Worm (Caenorhabditis elegans) whole organism, L4 larva: ENCODE measurements around the gene comt-1.

Experiments
- ama-1 ChIP-seq: fragments of 150-350 bp; optimal IDR thresholded peaks from 2 replicates; lab custom pipeline; 2014; ENCODE audit warnings: inconsistent platforms, mixed read lengths
- ceh-82 ChIP-seq: sonication (generic microtip); optimal IDR thresholded peaks from 2 replicates; lab custom pipeline; 2017; ENCODE audit warnings: missing biosample characterization, missing genetic modification characterization
- hlh-30 ChIP-seq: sonication (generic microtip); optimal IDR thresholded peaks from 2 replicates; lab custom pipeline; 2017; ENCODE audit warnings: antibody characterized with exemption, mild to moderate bottlenecking, missing genetic modification characterization, missing compliant biosample characterization; ENCODE audit not compliant: insufficient read depth
- mdt-29 ChIP-seq: fragments of 200-800 bp; sonication (Bioruptor generic); IDR thresholded peaks from 2 replicates; pipeline ENCODE4 v1.3.6; 2022; ENCODE audit warnings: missing genetic modification reagents, missing genetic modification characterization, missing compliant biosample characterization
- nhr-10 ChIP-seq: fragments of 150-350 bp; optimal IDR thresholded peaks from 2 replicates; lab custom pipeline; 2014; ENCODE audit warnings: missing biosample characterization, missing genetic modification characterization
- nhr-11 ChIP-seq: fragments of 150-350 bp; optimal IDR thresholded peaks from 2 replicates; lab custom pipeline; 2014; ENCODE audit warnings: missing biosample characterization, missing genetic modification characterization
- nhr-237 ChIP-seq: sonication (generic microtip); optimal IDR thresholded peaks from 2 replicates; lab custom pipeline; 2017; ENCODE audit warnings: missing biosample characterization, missing genetic modification characterization
- nhr-6 ChIP-seq: fragments of 150-350 bp; optimal IDR thresholded peaks from 2 replicates; lab custom pipeline; 2014; ENCODE audit warnings: missing biosample characterization, missing genetic modification characterization
- nhr-76 ChIP-seq: fragments of 150-350 bp; optimal IDR thresholded peaks from 2 replicates; lab custom pipeline; 2014; ENCODE audit warnings: missing biosample characterization, missing genetic modification characterization
- pha-4 ChIP-seq, 2 experiments: fragments of 150-350 bp in 1 of 2; fragments of 200-800 bp in 1 of 2; sonication (Bioruptor generic) in 1 of 2; IDR thresholded peaks in 1 of 2; optimal IDR thresholded peaks in 1 of 2; 2 replicates each; pipeline versions ENCODE4 v1.3.6 to Lab custom; 2014 to 2022; ENCODE audit warnings: missing genetic modification characterization in 2 of 2, missing genetic modification reagents in 2 of 2, missing biosample characterization in 1 of 2, missing compliant biosample characterization in 1 of 2
- snpc-4 ChIP-seq: fragments of 150-350 bp; optimal IDR thresholded peaks from 2 replicates; lab custom pipeline; 2014; ENCODE audit warnings: missing biosample characterization, missing genetic modification characterization

DNA sequence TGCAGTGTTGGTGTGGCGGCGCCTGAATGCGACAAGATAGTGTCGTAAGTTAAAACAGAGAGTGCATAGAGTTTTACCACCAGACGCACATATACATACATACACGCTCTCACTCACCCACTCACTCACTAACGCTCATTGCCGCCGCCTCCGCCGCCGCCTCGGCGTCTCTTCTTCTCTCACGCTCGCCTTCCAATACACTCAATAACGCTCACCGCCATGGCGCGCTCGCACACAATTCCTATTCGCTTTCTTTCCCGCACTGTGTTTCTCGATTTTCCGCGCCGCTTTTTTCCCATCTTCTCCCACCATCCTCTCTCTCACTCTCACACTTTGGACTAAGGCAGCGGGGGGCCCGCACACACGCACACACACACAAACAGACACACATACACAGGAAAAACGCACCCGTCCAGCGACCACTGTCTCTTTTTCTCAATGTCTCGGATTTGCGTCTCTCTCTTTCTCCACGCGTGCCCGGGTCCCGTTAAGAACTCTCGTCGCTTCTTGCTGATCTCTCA, 9.8 kb downstream of the comt-1 start, which contains the start of gene kin-29:
- TF ChIP-seq ama-1 (lab: Kevin White, UChicago) = peak; percentile 23
- no peak for TF ChIP-seq nhr-6 (tag; lab: Kevin White, UChicago)
- TF ChIP-seq nhr-10 (tag; lab: Kevin White, UChicago) = peak; percentile 82
- no peak for TF ChIP-seq snpc-4
- peak; percentile 8 for TF ChIP-seq nhr-237 (tag; lab: Kevin White, UChicago)
- no peak for TF ChIP-seq ceh-82 (tag; lab: Kevin White, UChicago)
- no peak for TF ChIP-seq mdt-29 (GFP tag; lab: Robert Waterston, UW)
- peak; percentile 72 for TF ChIP-seq pha-4 (GFP tag; IDR thresholded peaks at IDR 0.05; lab: Robert Waterston, UW)
- TF ChIP-seq pha-4 (tag; optimal IDR thresholded peaks at IDR 0.05; lab: Kevin White, UChicago) = no peak
- TF ChIP-seq nhr-11 (tag; lab: Kevin White, UChicago) = peak; percentile 77
- TF ChIP-seq nhr-76 (tag; lab: Kevin White, UChicago) = peak; percentile 34
- peak; percentile 76 for TF ChIP-seq hlh-30 (tag; lab: Kevin White, UChicago)
